Worm (Caenorhabditis elegans) whole organism, L2 larva: Measurements from ENCODE around the gene T11G6.2.

Experiments
- C34F6.9 ChIP-seq: fragments of 150-350 bp; optimal IDR thresholded peaks from 2 replicates; lab custom pipeline; 2014; ENCODE audit warnings: missing biosample characterization, missing genetic modification characterization
- F13H6.1 ChIP-seq: sonication (generic microtip); optimal IDR thresholded peaks from 2 replicates; lab custom pipeline; 2016; ENCODE audit warnings: missing genetic modification characterization, missing compliant biosample characterization
- R02D3.7 ChIP-seq: fragments of 150-350 bp; optimal IDR thresholded peaks from 2 replicates; lab custom pipeline; 2014; ENCODE audit warnings: missing biosample characterization, missing genetic modification characterization
- Y55F3AM.14 ChIP-seq: fragments of 200-800 bp; sonication (Bioruptor generic); optimal IDR thresholded peaks from 2 replicates; lab custom pipeline; 2018; ENCODE audit warnings: mild to moderate bottlenecking, missing genetic modification characterization, missing compliant biosample characterization
- ZK546.5 ChIP-seq: sonication (generic microtip); optimal IDR thresholded peaks from 2 replicates; lab custom pipeline; 2017; ENCODE audit warnings: missing biosample characterization, missing genetic modification characterization
- alr-1 ChIP-seq: fragments of 150-350 bp; optimal IDR thresholded peaks from 2 replicates; lab custom pipeline; 2014; ENCODE audit warnings: missing biosample characterization, missing genetic modification characterization
- aly-2 ChIP-seq: fragments of 150-350 bp; optimal IDR thresholded peaks from 2 replicates; lab custom pipeline; 2014; ENCODE audit warnings: missing biosample characterization, missing genetic modification characterization
- blmp-1 ChIP-seq: sonication (generic microtip); optimal IDR thresholded peaks from 2 replicates; lab custom pipeline; 2017; ENCODE audit warnings: missing genetic modification characterization, mild to moderate bottlenecking, missing compliant biosample characterization, antibody characterized with exemption, moderate library complexity; ENCODE audit not compliant: insufficient read depth
- ceh-82 ChIP-seq: fragments of 150-350 bp; optimal IDR thresholded peaks from 2 replicates; lab custom pipeline; 2014; ENCODE audit warnings: missing biosample characterization, missing genetic modification characterization
- crh-2 ChIP-seq: sonication (generic microtip); optimal IDR thresholded peaks from 2 replicates; lab custom pipeline; 2017; ENCODE audit warnings: missing biosample characterization, missing genetic modification characterization
- dmd-4 ChIP-seq: sonication (generic microtip); optimal IDR thresholded peaks from 2 replicates; lab custom pipeline; 2017; ENCODE audit warnings: missing biosample characterization, missing genetic modification characterization
- egl-27 ChIP-seq: sonication (generic microtip); optimal IDR thresholded peaks from 3 replicates; lab custom pipeline; 2017; ENCODE audit warnings: missing biosample characterization, missing genetic modification reagents, missing genetic modification characterization
- elt-1 ChIP-seq: fragments of 150-350 bp; optimal IDR thresholded peaks from 2 replicates; lab custom pipeline; 2014; ENCODE audit warnings: missing biosample characterization, missing genetic modification characterization
- elt-3 ChIP-seq: sonication (generic microtip); optimal IDR thresholded peaks from 2 replicates; lab custom pipeline; 2017; ENCODE audit warnings: missing biosample characterization, missing genetic modification characterization
- lin-13 ChIP-seq: fragments of 150-350 bp; optimal IDR thresholded peaks from 2 replicates; lab custom pipeline; 2014; ENCODE audit warnings: missing biosample characterization, missing genetic modification reagents, missing genetic modification characterization
- lin-39 ChIP-seq: fragments of 150-350 bp; optimal IDR thresholded peaks from 2 replicates; lab custom pipeline; 2014; ENCODE audit warnings: missing biosample characterization, missing genetic modification reagents, missing genetic modification characterization
- lsy-2 ChIP-seq, 2 experiments: fragments of 150-350 bp in 1 of 2; sonication (generic microtip) in 1 of 2; optimal IDR thresholded peaks; 2 replicates each; lab custom pipeline; 2014 to 2017; ENCODE audit warnings: missing biosample characterization in 2 of 2, missing genetic modification characterization in 2 of 2
- mab-5 ChIP-seq: fragments of 150-350 bp; optimal IDR thresholded peaks from 2 replicates; lab custom pipeline; 2014; ENCODE audit warnings: missing biosample characterization, missing genetic modification characterization
- mbf-1 ChIP-seq: sonication (generic microtip); optimal IDR thresholded peaks from 2 replicates; lab custom pipeline; 2017; ENCODE audit warnings: missing biosample characterization, missing genetic modification characterization
- mdl-1 ChIP-seq, 2 experiments: fragments of 150-350 bp in 1 of 2; sonication (generic microtip) in 1 of 2; optimal IDR thresholded peaks; 2 replicates each; lab custom pipeline; 2017; ENCODE audit warnings: missing biosample characterization in 2 of 2, missing genetic modification characterization in 2 of 2
- nhr-10 ChIP-seq: sonication (generic microtip); optimal IDR thresholded peaks from 2 replicates; lab custom pipeline; 2017; ENCODE audit warnings: missing biosample characterization, missing genetic modification characterization
- nhr-11 ChIP-seq: fragments of 150-350 bp; optimal IDR thresholded peaks from 2 replicates; lab custom pipeline; 2014; ENCODE audit warnings: missing biosample characterization, missing genetic modification characterization
- nhr-129 ChIP-seq: fragments of 150-350 bp; optimal IDR thresholded peaks from 2 replicates; lab custom pipeline; 2014; ENCODE audit warnings: missing biosample characterization, missing genetic modification characterization
- nhr-21 ChIP-seq: fragments of 150-350 bp; optimal IDR thresholded peaks from 2 replicates; lab custom pipeline; 2014; ENCODE audit warnings: missing biosample characterization, missing genetic modification characterization
- nhr-23 ChIP-seq: fragments of 150-350 bp; optimal IDR thresholded peaks from 2 replicates; lab custom pipeline; 2014; ENCODE audit warnings: missing biosample characterization, missing genetic modification reagents, missing genetic modification characterization
- nhr-237 ChIP-seq: fragments of 150-350 bp; optimal IDR thresholded peaks from 2 replicates; lab custom pipeline; 2014; ENCODE audit warnings: missing biosample characterization, missing genetic modification characterization
- nhr-25 ChIP-seq: fragments of 150-350 bp; sonication (generic microtip); optimal IDR thresholded peaks from 3 replicates; lab custom pipeline; 2014; ENCODE audit warnings: missing biosample characterization, missing genetic modification characterization
- nhr-6 ChIP-seq: fragments of 150-350 bp; optimal IDR thresholded peaks from 2 replicates; lab custom pipeline; 2014; ENCODE audit warnings: missing biosample characterization, missing genetic modification characterization
- peb-1 ChIP-seq: fragments of 150-350 bp; optimal IDR thresholded peaks from 2 replicates; lab custom pipeline; 2014; ENCODE audit warnings: missing biosample characterization, missing genetic modification characterization
- sem-4 ChIP-seq: fragments of 150-350 bp; optimal IDR thresholded peaks from 2 replicates; lab custom pipeline; 2014; ENCODE audit warnings: missing biosample characterization, missing genetic modification reagents, missing genetic modification characterization
- unc-39 ChIP-seq: fragments of 150-350 bp; optimal IDR thresholded peaks from 2 replicates; lab custom pipeline; 2014; ENCODE audit warnings: missing biosample characterization, missing genetic modification characterization
- unc-55 ChIP-seq: fragments of 150-350 bp; sonication (generic microtip); optimal IDR thresholded peaks from 3 replicates; lab custom pipeline; 2014; ENCODE audit warnings: missing biosample characterization, missing genetic modification reagents, missing genetic modification characterization
- unc-62 ChIP-seq: fragments of 150-350 bp; optimal IDR thresholded peaks from 2 replicates; lab custom pipeline; 2014; ENCODE audit warnings: missing biosample characterization, missing genetic modification reagents, missing genetic modification characterization
- zag-1 ChIP-seq: fragments of 150-350 bp; optimal IDR thresholded peaks from 2 replicates; lab custom pipeline; 2014; ENCODE audit warnings: missing biosample characterization, missing genetic modification characterization
- ztf-1 ChIP-seq: fragments of 200-800 bp; sonication (Bioruptor generic); conservative IDR thresholded peaks from 2 replicates; pipeline ENCODE4 v1.3.6; 2022; ENCODE audit warnings: missing genetic modification characterization, missing compliant biosample characterization
- ztf-4 ChIP-seq: fragments of 150-350 bp; optimal IDR thresholded peaks from 2 replicates; lab custom pipeline; 2014; ENCODE audit warnings: missing biosample characterization, missing genetic modification characterization

T11G6.2 gene

DNA sequence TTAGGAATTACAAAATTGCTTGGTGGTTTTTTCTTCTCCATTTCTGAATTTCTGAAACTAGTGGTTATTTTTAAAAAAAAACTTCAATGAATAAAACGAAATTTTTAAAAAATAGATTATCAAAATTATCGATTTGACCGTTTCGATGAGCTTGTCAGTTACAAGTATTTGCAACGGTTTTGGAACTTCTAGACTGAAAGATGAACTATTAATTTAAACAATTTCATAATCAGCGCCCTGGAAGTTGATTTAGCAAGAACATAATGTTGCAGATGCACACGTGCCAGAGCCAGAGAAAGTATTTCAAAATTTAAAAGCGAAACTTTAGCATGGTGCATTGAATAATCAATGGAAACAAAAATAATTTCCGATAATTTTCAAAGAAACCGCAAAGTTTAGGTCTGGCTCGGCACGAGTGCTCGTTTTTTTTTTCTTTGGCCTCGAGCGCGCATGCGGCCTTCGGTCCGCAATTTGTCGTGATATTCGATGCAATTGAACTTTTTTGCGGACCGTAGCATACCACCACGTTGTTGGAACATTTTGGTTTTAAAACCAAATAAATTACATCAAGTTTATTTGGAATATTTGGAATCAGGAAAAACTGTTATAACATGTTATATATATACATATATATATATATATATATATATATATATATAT is 15.5 kb downstream of the T11G6.2 start, which contains the start of gene T11G6.5:
Gene T11G6.5 (minus strand): TSS at position 51 of the 660 bp plus-strand sequence.
- TF ChIP-seq aly-2 (tag; lab: Kevin White, UChicago) (no peak), nhr-23 (tag; lab: Kevin White, UChicago) (no peak), nhr-237 (tag; lab: Kevin White, UChicago) (no peak), F13H6.1 (peak; percentile 7), lin-13 (peak; percentile 26), blmp-1 (no peak), nhr-21 (no peak), lsy-2 (tag; optimal IDR thresholded peaks at IDR 0.05; lab: Kevin White, UChicago) (peak; percentile 76 to 95), nhr-6 (tag; lab: Kevin White, UChicago) (no peak), unc-55 (peak; percentile 41), unc-62 (GFP tag; lab: Kevin White, UChicago) (no peak), nhr-129 (peak; percentile 19), C34F6.9 (tag; lab: Kevin White, UChicago) (peak; percentile 48)

ce11 chrIV:10842232-10842631 is 16.1 kb downstream of the T11G6.2 start:
- TF ChIP-seq nhr-10, result no peak
- TF ChIP-seq Y55F3AM.14 (GFP tag; lab: Kevin White, UChicago), result no peak
- TF ChIP-seq elt-3 (tag; lab: Kevin White, UChicago), result no peak
- no peak for TF ChIP-seq zag-1
- no peak for TF ChIP-seq crh-2 (tag; lab: Kevin White, UChicago)
- no peak for TF ChIP-seq mab-5
- TF ChIP-seq aly-2 (tag; lab: Kevin White, UChicago), result no peak
- TF ChIP-seq R02D3.7 (tag; lab: Kevin White, UChicago), result no peak
- no peak for TF ChIP-seq ztf-4 (tag; lab: Kevin White, UChicago)
- no peak for TF ChIP-seq lsy-2 (tag; optimal IDR thresholded peaks at IDR 0.05; lab: Kevin White, UChicago)
- TF ChIP-seq, all 48 proteins: peak for 0

DNA sequence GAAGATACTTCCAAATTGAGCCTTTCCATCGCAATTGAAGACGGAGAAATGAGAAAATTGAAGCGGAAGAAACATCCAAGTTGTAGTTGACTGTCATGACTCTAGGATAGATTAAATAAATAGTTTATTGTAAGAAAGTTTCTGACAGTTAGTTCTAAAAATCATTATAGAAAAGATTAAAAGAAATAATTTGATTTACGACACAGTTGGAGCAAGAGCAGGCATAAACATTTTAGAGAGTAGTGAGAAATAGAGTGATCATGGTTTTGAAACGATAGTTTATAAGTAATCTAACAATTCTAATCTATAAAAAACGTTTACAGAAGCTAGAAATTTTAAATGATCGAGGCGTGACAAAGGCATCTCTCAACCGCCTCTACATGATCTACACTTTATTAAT is 26.1 kb downstream of the T11G6.2 start, which contains the start of gene best-15:
Gene best-15 (minus strand): TSS at position 101 of the 400 bp plus-strand sequence.
- TF ChIP-seq mab-5, result no peak
- TF ChIP-seq lin-39 (tag; lab: Kevin White, UChicago), result no peak
- TF ChIP-seq zag-1, result no peak
- TF ChIP-seq nhr-25 (tag; lab: Kevin White, UChicago), result no peak
- TF ChIP-seq ceh-82 (tag; lab: Kevin White, UChicago), result no peak
- no peak for TF ChIP-seq unc-39 (tag; lab: Kevin White, UChicago)
- TF ChIP-seq crh-2 (tag; lab: Kevin White, UChicago), result no peak
- no peak for TF ChIP-seq nhr-11 (tag; lab: Kevin White, UChicago)
- TF ChIP-seq lsy-2 (tag; optimal IDR thresholded peaks at IDR 0.05; lab: Kevin White, UChicago), result no peak
- no peak for TF ChIP-seq nhr-6 (tag; lab: Kevin White, UChicago)
- TF ChIP-seq egl-27 (tag; lab: Kevin White, UChicago), result no peak
- TF ChIP-seq mbf-1 (tag; lab: Kevin White, UChicago), result no peak
- no peak for TF ChIP-seq peb-1 (tag; lab: Kevin White, UChicago)
- TF ChIP-seq mdl-1 (tag; optimal IDR thresholded peaks at IDR 0.05; lab: Kevin White, UChicago), result no peak
- TF ChIP-seq sem-4 (tag; lab: Kevin White, UChicago), result no peak
- no peak for TF ChIP-seq C34F6.9 (tag; lab: Kevin White, UChicago)
- TF ChIP-seq nhr-10, result no peak
- no peak for TF ChIP-seq nhr-237 (tag; lab: Kevin White, UChicago)
- TF ChIP-seq ztf-1 (GFP tag; lab: Robert Waterston, UW), result no peak

ce11 chrIV:10828049-10828448 is 30.2 kb downstream of the T11G6.2 start, which contains the start of gene npax-3:
TSS of gene npax-3 (minus strand) at chrIV:10828149.
- TF ChIP-seq ztf-4 (tag; lab: Kevin White, UChicago), result no peak
- TF ChIP-seq mab-5, result no peak
- no peak for TF ChIP-seq ztf-1 (GFP tag; lab: Robert Waterston, UW)
- TF ChIP-seq C34F6.9 (tag; lab: Kevin White, UChicago), result no peak
- TF ChIP-seq nhr-11 (tag; lab: Kevin White, UChicago), result no peak
- TF ChIP-seq unc-39 (tag; lab: Kevin White, UChicago), result no peak
- no peak for TF ChIP-seq alr-1 (tag; lab: Kevin White, UChicago)
- no peak for TF ChIP-seq nhr-21
- TF ChIP-seq nhr-10, result no peak
- no peak for TF ChIP-seq lin-39 (tag; lab: Kevin White, UChicago)
- TF ChIP-seq elt-1 (tag; lab: Kevin White, UChicago), result no peak
- no peak for TF ChIP-seq dmd-4 (tag; lab: Kevin White, UChicago)
- TF ChIP-seq F13H6.1, result no peak
- no peak for TF ChIP-seq aly-2 (tag; lab: Kevin White, UChicago)
- no peak for TF ChIP-seq ZK546.5 (tag; lab: Kevin White, UChicago)
- TF ChIP-seq lsy-2 (tag; optimal IDR thresholded peaks at IDR 0.05; lab: Kevin White, UChicago), result no peak
- TF ChIP-seq nhr-237 (tag; lab: Kevin White, UChicago), result no peak
- TF ChIP-seq, all 48 proteins: peak for 0
